Fruit fly (Drosophila melanogaster) whole organism, embryonic: ENCODE measurements around the gene Hmr.

Experiments
- Atf-2 ChIP-seq: fragments of 200-800 bp; sonication (Bioruptor generic); optimal IDR thresholded peaks from 2 replicates; lab custom pipeline; 2016; ENCODE audit warnings: missing biosample characterization, missing genetic modification characterization
- Bgb ChIP-seq: fragments of 200-800 bp; sonication (Bioruptor generic); IDR thresholded peaks from 2 replicates; pipeline ENCODE4 v1.3.6; 2022; ENCODE audit warnings: missing biosample characterization, missing genetic modification characterization; ENCODE audit not compliant: partially characterized antibody
- CG10274 ChIP-seq: fragments of 200-800 bp; sonication (Bioruptor generic); optimal IDR thresholded peaks from 3 replicates; lab custom pipeline; 2017; ENCODE audit warnings: missing biosample characterization, mild to moderate bottlenecking, missing genetic modification characterization
- CG11560 ChIP-seq: fragments of 200-800 bp; sonication (Bioruptor generic); IDR thresholded peaks from 3 replicates; pipeline ENCODE4 v1.3.6; 2022; ENCODE audit warnings: missing biosample characterization, missing genetic modification characterization
- CG11696 ChIP-seq: fragments of 200-800 bp; sonication (Bioruptor generic); IDR thresholded peaks from 2 replicates; pipeline ENCODE4 v1.3.6; 2022; ENCODE audit warnings: missing biosample characterization, missing genetic modification characterization
- CG13287 ChIP-seq: fragments of 200-800 bp; sonication (Bioruptor generic); IDR thresholded peaks from 2 replicates; pipeline ENCODE4 v1.3.6; 2022; ENCODE audit warnings: missing biosample characterization, missing genetic modification characterization; ENCODE audit not compliant: partially characterized antibody
- CG14014 ChIP-seq: fragments of 200-800 bp; sonication (Bioruptor generic); IDR thresholded peaks from 2 replicates; pipeline ENCODE4 v1.3.6; 2022; ENCODE audit warnings: missing biosample characterization, missing genetic modification characterization
- CG15479 ChIP-seq: fragments of 200-800 bp; sonication (Bioruptor generic); optimal IDR thresholded peaks from 3 replicates; lab custom pipeline; 2019; ENCODE audit warnings: missing biosample characterization, mild to moderate bottlenecking, missing genetic modification characterization, moderate library complexity
- CG32532 ChIP-seq: fragments of 200-800 bp; sonication (Bioruptor generic); IDR thresholded peaks from 2 replicates; pipeline ENCODE4 v1.3.6; 2022; ENCODE audit warnings: missing biosample characterization, missing genetic modification characterization
- CG34224 ChIP-seq: fragments of 200-800 bp; sonication (Bioruptor generic); IDR thresholded peaks from 3 replicates; pipeline ENCODE4 v1.3.6; 2022; ENCODE audit warnings: missing biosample characterization, missing genetic modification characterization; ENCODE audit not compliant: partially characterized antibody
- CG34376 ChIP-seq: fragments of 200-800 bp; sonication (Bioruptor generic); optimal IDR thresholded peaks from 2 replicates; lab custom pipeline; 2018; ENCODE audit warnings: missing biosample characterization, mild to moderate bottlenecking, missing genetic modification characterization
- CG42726 ChIP-seq: fragments of 200-800 bp; sonication (Bioruptor generic); IDR thresholded peaks from 2 replicates; pipeline ENCODE4 v1.3.6; 2022; ENCODE audit warnings: missing biosample characterization, missing genetic modification characterization; ENCODE audit not compliant: partially characterized antibody
- CG4328 ChIP-seq: fragments of 200-800 bp; sonication (Bioruptor generic); optimal IDR thresholded peaks from 3 replicates; lab custom pipeline; 2017; ENCODE audit warnings: missing biosample characterization, missing genetic modification reagents, missing genetic modification characterization
- CG4404 ChIP-seq: fragments of 200-800 bp; sonication (Bioruptor generic); IDR thresholded peaks from 2 replicates; pipeline ENCODE4 v1.3.6; 2022; ENCODE audit warnings: missing biosample characterization, missing genetic modification characterization
- CG4730 ChIP-seq: fragments of 200-800 bp; sonication (Bioruptor generic); IDR thresholded peaks from 2 replicates; pipeline ENCODE4 v1.3.6; 2022; ENCODE audit warnings: missing biosample characterization, missing genetic modification characterization
- CG7372 ChIP-seq: fragments of 200-800 bp; sonication (Bioruptor generic); IDR thresholded peaks from 2 replicates; pipeline ENCODE4 v1.3.6; 2022; ENCODE audit warnings: missing biosample characterization, missing genetic modification characterization
- CoRest ChIP-seq: fragments of 200-800 bp; sonication (Bioruptor generic); optimal IDR thresholded peaks from 3 replicates; lab custom pipeline; 2018; ENCODE audit warnings: missing biosample characterization, mild to moderate bottlenecking, missing genetic modification characterization, moderate library complexity
- D19A ChIP-seq: fragments of 200-800 bp; optimal IDR thresholded peaks from 3 replicates; lab custom pipeline; 2019; ENCODE audit warnings: missing biosample characterization, mild to moderate bottlenecking, missing genetic modification characterization, moderate library complexity
- Dad ChIP-seq: fragments of 200-800 bp; sonication (Bioruptor generic); optimal IDR thresholded peaks from 3 replicates; lab custom pipeline; 2016; ENCODE audit warnings: missing biosample characterization, missing genetic modification characterization
- Dll ChIP-seq: fragments of 200-800 bp; sonication (Bioruptor generic); IDR thresholded peaks from 4 replicates; pipeline ENCODE4 v1.3.6; 2022; ENCODE audit warnings: missing biosample characterization, missing genetic modification characterization; ENCODE audit not compliant: partially characterized antibody
- Fer1 ChIP-seq: fragments of 200-800 bp; sonication (Bioruptor generic); optimal IDR thresholded peaks from 2 replicates; lab custom pipeline; 2017; ENCODE audit warnings: missing biosample characterization, mild to moderate bottlenecking, missing genetic modification characterization
- HLH3B ChIP-seq: fragments of 200-800 bp; sonication (Bioruptor generic); IDR thresholded peaks from 2 replicates; pipeline ENCODE4 v1.3.6; 2022; ENCODE audit warnings: missing biosample characterization, missing genetic modification characterization
- MTF-1 ChIP-seq: fragments of 200-800 bp; sonication (Bioruptor generic); optimal IDR thresholded peaks from 2 replicates; lab custom pipeline; 2018; ENCODE audit warnings: missing biosample characterization, mild to moderate bottlenecking, missing genetic modification characterization, borderline replicate concordance
- Mad ChIP-seq: fragments of 200-800 bp; sonication (Bioruptor generic); optimal IDR thresholded peaks from 2 replicates; lab custom pipeline; 2016; ENCODE audit warnings: missing biosample characterization, missing genetic modification characterization
- NFAT ChIP-seq: fragments of 200-800 bp; sonication (Bioruptor generic); IDR thresholded peaks from 2 replicates; pipeline ENCODE4 v1.3.6; 2022; ENCODE audit warnings: missing biosample characterization, missing genetic modification characterization
- Pdp1 ChIP-seq, 2 experiments: fragments of 200-800 bp; sonication (Bioruptor generic); optimal IDR thresholded peaks; 3 replicates each; lab custom pipeline; 2016; ENCODE audit warnings: missing biosample characterization in 2 of 2, missing genetic modification characterization in 2 of 2, mild to moderate bottlenecking in 1 of 2, moderate library complexity in 1 of 2
- Rfx ChIP-seq: fragments of 200-800 bp; sonication (Bioruptor generic); IDR thresholded peaks from 2 replicates; pipeline ENCODE4 v1.3.6; 2022; ENCODE audit warnings: missing biosample characterization, missing genetic modification characterization
- Sin3A ChIP-seq: fragments of >200 bp; optimal IDR thresholded peaks from 2 replicates; lab custom pipeline; 2018
- Vsx1 ChIP-seq: fragments of 200-800 bp; sonication (Bioruptor generic); optimal IDR thresholded peaks from 2 replicates; lab custom pipeline; 2017; ENCODE audit warnings: missing biosample characterization, mild to moderate bottlenecking, missing genetic modification characterization, missing genetic modification reagents
- bcd ChIP-seq: fragments of 200-800 bp; sonication (Bioruptor generic); optimal IDR thresholded peaks from 2 replicates; lab custom pipeline; 2017; ENCODE audit warnings: missing biosample characterization, mild to moderate bottlenecking, missing genetic modification characterization
- cwo ChIP-seq: fragments of 200-800 bp; sonication (Bioruptor generic); optimal IDR thresholded peaks from 3 replicates; lab custom pipeline; 2017; ENCODE audit warnings: missing biosample characterization, missing genetic modification characterization, mild to moderate bottlenecking, moderate library complexity, missing genetic modification reagents
- danr ChIP-seq: fragments of 200-800 bp; sonication (Bioruptor generic); IDR thresholded peaks from 2 replicates; pipeline ENCODE4 v1.3.6; 2022; ENCODE audit warnings: missing biosample characterization, missing genetic modification characterization
- fru ChIP-seq: fragments of >200 bp; optimal IDR thresholded peaks from 2 replicates; lab custom pipeline; 2017
- fu2 ChIP-seq: fragments of 200-800 bp; sonication (Bioruptor generic); optimal IDR thresholded peaks from 2 replicates; lab custom pipeline; 2016; ENCODE audit warnings: missing biosample characterization, missing genetic modification characterization
- gsb ChIP-seq: fragments of 200-800 bp; sonication (Bioruptor generic); IDR thresholded peaks from 2 replicates; pipeline ENCODE4 v1.3.6; 2022; ENCODE audit warnings: missing biosample characterization, missing genetic modification characterization
- insv ChIP-seq, 2 experiments: fragments of 200-800 bp; sonication (Bioruptor generic); optimal IDR thresholded peaks; 3 replicates each; lab custom pipeline; 2016 to 2018; ENCODE audit warnings: missing biosample characterization in 2 of 2, missing genetic modification characterization in 2 of 2
- kni ChIP-seq: fragments of 200-800 bp; sonication (Bioruptor generic); optimal IDR thresholded peaks from 3 replicates; lab custom pipeline; 2017; ENCODE audit warnings: mild to moderate bottlenecking, missing biosample characterization, missing genetic modification reagents, missing genetic modification characterization
- lmd ChIP-seq: fragments of 200-800 bp; sonication (Bioruptor generic); IDR thresholded peaks from 2 replicates; pipeline ENCODE4 v1.3.6; 2022; ENCODE audit warnings: missing biosample characterization, missing genetic modification characterization
- pum ChIP-seq: fragments of 200-800 bp; sonication (Bioruptor generic); optimal IDR thresholded peaks from 2 replicates; lab custom pipeline; 2016; ENCODE audit warnings: missing biosample characterization, missing genetic modification characterization
- sd ChIP-seq: fragments of 200-800 bp; sonication (Bioruptor generic); optimal IDR thresholded peaks from 3 replicates; lab custom pipeline; 2018; ENCODE audit warnings: missing biosample characterization, mild to moderate bottlenecking, missing genetic modification characterization, moderate library complexity
- sima ChIP-seq: fragments of 200-800 bp; sonication (Bioruptor generic); optimal IDR thresholded peaks from 2 replicates; lab custom pipeline; 2016; ENCODE audit warnings: missing biosample characterization, missing genetic modification characterization
- sisA ChIP-seq: fragments of 200-800 bp; sonication (Bioruptor generic); IDR thresholded peaks from 2 replicates; pipeline ENCODE4 v1.3.6; 2022; ENCODE audit warnings: missing biosample characterization, missing genetic modification characterization
- slbo ChIP-seq: fragments of 200-800 bp; sonication (Bioruptor generic); IDR thresholded peaks from 2 replicates; pipeline ENCODE4 v1.3.6; 2022; ENCODE audit warnings: missing biosample characterization, missing genetic modification characterization
- stwl ChIP-seq: fragments of 200-800 bp; sonication (Bioruptor generic); optimal IDR thresholded peaks from 3 replicates; lab custom pipeline; 2018; ENCODE audit warnings: missing biosample characterization, mild to moderate bottlenecking, missing genetic modification characterization, moderate library complexity
- tgo ChIP-seq: fragments of 200-800 bp; sonication (Bioruptor generic); IDR thresholded peaks from 3 replicates; pipeline ENCODE4 v1.3.6; 2022; ENCODE audit warnings: missing biosample characterization, missing genetic modification characterization
- tio ChIP-seq: fragments of 200-800 bp; sonication (Bioruptor generic); optimal IDR thresholded peaks from 2 replicates; lab custom pipeline; 2017; ENCODE audit warnings: missing biosample characterization, missing genetic modification characterization, inconsistent platforms
- tll ChIP-seq, 2 experiments: fragments of 200-800 bp in 1 of 2; fragments of >200 bp in 1 of 2; sonication (Bioruptor generic) in 1 of 2; optimal IDR thresholded peaks; 2 replicates each; lab custom pipeline; 2017 to 2019; ENCODE audit warnings: missing biosample characterization in 2 of 2, missing genetic modification characterization in 2 of 2, mild to moderate bottlenecking in 1 of 2, moderate library complexity in 1 of 2
- wor ChIP-seq: fragments of 200-800 bp; sonication (Bioruptor generic); IDR thresholded peaks from 2 replicates; pipeline ENCODE4 v1.3.6; 2022; ENCODE audit warnings: missing biosample characterization, missing genetic modification characterization
- zfh2 ChIP-seq: fragments of 200-800 bp; sonication (Bioruptor generic); optimal IDR thresholded peaks from 2 replicates; lab custom pipeline; 2016; ENCODE audit warnings: missing biosample characterization, missing genetic modification characterization

Gene Hmr

dm6 chrX:10547070-10547856 is 48.4 kb downstream of the Hmr start (continued):
- TF ChIP-seq sisA (GFP tag; lab: Robert Waterston, UW) (peak; percentile 94), CoRest (tag; lab: Kevin White, UChicago) (peak; percentile 92), CG4730 (GFP tag; lab: Robert Waterston, UW) (peak; percentile 83), CG14014 (GFP tag; lab: Robert Waterston, UW) (peak; percentile 86), tio (GFP tag; lab: Kevin White, UChicago) (peak; percentile 84), CG34224 (GFP tag; lab: Robert Waterston, UW) (no peak), Atf-2 (GFP tag; lab: Kevin White, UChicago) (peak; percentile 86), HLH3B (peak; percentile 94), Fer1 (GFP tag; lab: Kevin White, UChicago) (peak; percentile 81), Rfx (GFP tag; lab: Robert Waterston, UW) (peak; percentile 79), CG10274 (GFP tag; lab: Kevin White, UChicago) (peak; percentile 80), danr (GFP tag; lab: Robert Waterston, UW) (peak; percentile 86), zfh2 (GFP tag; lab: Kevin White, UChicago) (peak; percentile 60), lmd (GFP tag; lab: Robert Waterston, UW) (peak; percentile 86), stwl (tag; lab: Kevin White, UChicago) (no peak), D19A (tag; lab: Kevin White, UChicago) (peak; percentile 85), CG7372 (GFP tag; lab: Robert Waterston, UW) (peak; percentile 76), Sin3A (lab: Kevin White, UChicago) (no peak), fru (lab: Kevin White, UChicago) (no peak), CG4404 (GFP tag; lab: Robert Waterston, UW) (peak; percentile 78), cwo (GFP tag; lab: Kevin White, UChicago) (peak; percentile 78), Vsx1 (GFP tag; lab: Kevin White, UChicago) (peak; percentile 63), tll (GFP tag; optimal IDR thresholded peaks at IDR 0.05; lab: Kevin White, UChicago) (no peak), Dad (peak; percentile 83), CG34376 (GFP tag; lab: Kevin White, UChicago) (peak; percentile 27), CG4328 (peak; percentile 64), bcd (GFP tag; lab: Kevin White, UChicago) (peak; percentile 91), CG11696 (GFP tag; lab: Robert Waterston, UW) (peak; percentile 68), NFAT (peak; percentile 64), wor (peak; percentile 92), sima (peak; percentile 37)

dm6 chrX:10546631-10547030 is 49.0 kb downstream of the Hmr start:
- TF ChIP-seq kni (GFP tag; lab: Kevin White, UChicago) (peak; percentile 32), slbo (GFP tag; lab: Robert Waterston, UW) (peak; percentile 6; the same call in 1 of the 2 replicates), CG32532 (GFP tag; lab: Robert Waterston, UW) (0 out of 2 replicates have a peak, but pooled peaks have one; percentile 4), CG15479 (GFP tag; lab: Kevin White, UChicago) (peak; percentile 37), CG13287 (GFP tag; lab: Robert Waterston, UW) (peak; percentile 37; the same call in 1 of the 2 replicates), Pdp1 (GFP tag; optimal IDR thresholded peaks at IDR 0.05; lab: Kevin White, UChicago) (no peak), Fer1 (GFP tag; lab: Kevin White, UChicago) (no peak), Bgb (GFP tag; lab: Robert Waterston, UW) (peak; percentile 63), gsb (no peak), CG11560 (tag; lab: Robert Waterston, UW) (no peak), insv (GFP tag; optimal IDR thresholded peaks at IDR 0.05; lab: Kevin White, UChicago) (peak in 1 of 2 experiments; percentile 77), Dll (GFP tag; lab: Robert Waterston, UW) (0 out of 4 replicates have a peak, but pooled peaks have one; percentile 44), CG42726 (peak; percentile 63; the same call in 1 of the 2 replicates), sd (tag; lab: Kevin White, UChicago) (peak; percentile 68), Mad (GFP tag; lab: Kevin White, UChicago) (no peak), tgo (GFP tag; lab: Robert Waterston, UW) (no peak), MTF-1 (no peak), fu2 (no peak), pum (GFP tag; lab: Kevin White, UChicago) (no peak)
